Worm (Caenorhabditis elegans) whole organism, late embryonic: ENCODE data around the gene sec-24.1.

Source experiments
- ama-1 ChIP-seq: fragments of 150-350 bp; optimal IDR thresholded peaks from 2 replicates; lab custom pipeline; 2014
- hlh-6 ChIP-seq: sonication (generic microtip); optimal IDR thresholded peaks from 2 replicates; lab custom pipeline; 2016; ENCODE audit warnings: missing genotype, missing genetic modification characterization, missing compliant biosample characterization
- mec-3 ChIP-seq: sonication (generic microtip); optimal IDR thresholded peaks from 2 replicates; lab custom pipeline; 2016; ENCODE audit warnings: borderline replicate concordance, missing genetic modification characterization, missing compliant biosample characterization
- odd-2 ChIP-seq: sonication (generic microtip); optimal IDR thresholded peaks from 2 replicates; lab custom pipeline; 2017; ENCODE audit warnings: antibody characterized with exemption, mild to moderate bottlenecking, missing genetic modification characterization, missing compliant biosample characterization
- syd-9 ChIP-seq: sonication (generic microtip); optimal IDR thresholded peaks from 2 replicates; lab custom pipeline; 2016; ENCODE audit warnings: mild to moderate bottlenecking, missing genetic modification characterization, moderate library complexity, missing compliant biosample characterization

DNA sequence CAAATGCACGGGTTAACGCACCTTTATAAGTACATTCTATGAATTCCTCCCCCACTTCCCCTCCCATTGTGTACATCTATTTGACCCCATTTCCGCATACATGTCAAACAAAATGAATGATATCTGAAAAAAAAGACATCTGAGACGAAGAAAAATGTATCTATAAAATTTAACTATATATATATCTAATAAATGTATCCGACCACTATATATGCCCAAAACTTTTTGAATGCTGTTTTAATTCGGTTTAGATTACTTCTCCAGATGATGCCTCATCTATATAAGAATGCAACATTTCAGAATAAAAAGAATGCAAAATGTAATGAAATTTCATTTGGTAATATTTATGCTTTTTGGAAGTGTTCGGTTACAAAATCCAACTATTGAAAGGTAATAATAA, 12.5 kb upstream of the sec-24.1 start, which contains the start of gene rib-1:
- no peak for TF ChIP-seq mec-3 (tag; lab: Kevin White, UChicago)
- no peak for TF ChIP-seq hlh-6
- TF ChIP-seq odd-2 (tag; lab: Kevin White, UChicago), result no peak
- no peak for TF ChIP-seq ama-1 (lab: Kevin White, UChicago)
- TF ChIP-seq syd-9 (tag; lab: Kevin White, UChicago), result no peak
